Worm (Caenorhabditis elegans) whole organism, L1 larva: ENCODE results near the gene F35C5.12.

Source experiments
- C04F5.9 ChIP-seq: sonication (generic microtip); optimal IDR thresholded peaks from 2 replicates; lab custom pipeline; 2016; ENCODE audit warnings: missing genetic modification characterization, missing compliant biosample characterization
- C16A3.4 ChIP-seq: fragments of 150-350 bp; optimal IDR thresholded peaks from 2 replicates; lab custom pipeline; 2014; ENCODE audit warnings: missing biosample characterization, missing genetic modification characterization
- C34B4.2 ChIP-seq: sonication (generic microtip); optimal IDR thresholded peaks from 2 replicates; lab custom pipeline; 2017; ENCODE audit warnings: mild to moderate bottlenecking, missing genetic modification characterization, missing compliant biosample characterization
- F16B12.6 ChIP-seq: fragments of 150-350 bp; optimal IDR thresholded peaks from 2 replicates; lab custom pipeline; 2014; ENCODE audit warnings: missing biosample characterization, missing genetic modification characterization
- alr-1 ChIP-seq: fragments of 200-800 bp; sonication (Bioruptor generic); optimal IDR thresholded peaks from 2 replicates; lab custom pipeline; 2018; ENCODE audit warnings: borderline replicate concordance, mild to moderate bottlenecking, missing genetic modification characterization, missing compliant biosample characterization
- aly-2 ChIP-seq: fragments of 150-350 bp; optimal IDR thresholded peaks from 2 replicates; lab custom pipeline; 2014; ENCODE audit warnings: missing biosample characterization, missing genetic modification characterization
- ama-1 ChIP-seq: fragments of 150-350 bp; optimal IDR thresholded peaks from 2 replicates; lab custom pipeline; 2014
- blmp-1 ChIP-seq: fragments of 150-350 bp; optimal IDR thresholded peaks from 2 replicates; lab custom pipeline; 2014; ENCODE audit warnings: missing biosample characterization, missing genetic modification characterization
- ceh-8 ChIP-seq: fragments of 200-800 bp; sonication (Bioruptor generic); optimal IDR thresholded peaks from 2 replicates; lab custom pipeline; 2018; ENCODE audit warnings: mild to moderate bottlenecking, missing genetic modification characterization, moderate library complexity, missing compliant biosample characterization
- ceh-90 ChIP-seq: sonication (generic microtip); optimal IDR thresholded peaks from 2 replicates; lab custom pipeline; 2016; ENCODE audit warnings: missing genetic modification characterization, missing compliant biosample characterization
- ces-1 ChIP-seq: fragments of 150-350 bp; optimal IDR thresholded peaks from 2 replicates; lab custom pipeline; 2014; ENCODE audit warnings: missing biosample characterization, missing genetic modification reagents, missing genetic modification characterization
- dpl-1 ChIP-seq, 3 experiments: fragments of 150-350 bp in 2 of 3; sonication (generic microtip) in 1 of 3; optimal IDR thresholded peaks; 2 replicates each; lab custom pipeline; 2014 to 2017; ENCODE audit warnings: missing biosample characterization in 3 of 3, missing genetic modification characterization in 3 of 3, missing genetic modification reagents in 3 of 3
- dsc-1 ChIP-seq: sonication (generic microtip); optimal IDR thresholded peaks from 2 replicates; lab custom pipeline; 2016; ENCODE audit warnings: mild to moderate bottlenecking, missing genetic modification characterization, missing compliant biosample characterization
- efl-1 ChIP-seq, 4 experiments: fragments of 150-350 bp; optimal IDR thresholded peaks in 3 of 4; peaks in 1 of 4; 1 replicate in 1 of 4; 2 replicates in 3 of 4; lab custom pipeline; 2014; ENCODE audit warnings: missing biosample characterization in 2 of 4, missing genetic modification characterization in 2 of 4, missing genetic modification reagents in 2 of 4
- elt-2 ChIP-seq: sonication (generic microtip); optimal IDR thresholded peaks from 2 replicates; lab custom pipeline; 2016; ENCODE audit warnings: missing genetic modification characterization, mild to moderate bottlenecking, inconsistent platforms, missing compliant biosample characterization, missing genetic modification reagents
- elt-3 ChIP-seq, 6 experiments: fragments of 150-350 bp in 1 of 6; sonication (generic microtip); optimal IDR thresholded peaks; 2 replicates each; lab custom pipeline; 2017 to 2018; ENCODE audit warnings: missing biosample characterization in 6 of 6, missing genetic modification characterization in 6 of 6, inconsistent platforms in 1 of 6
- ets-5 ChIP-seq: fragments of 200-800 bp; sonication (Bioruptor generic); IDR thresholded peaks from 2 replicates; pipeline ENCODE4 v1.3.6; 2022; ENCODE audit warnings: missing genetic modification characterization, missing compliant biosample characterization
- fkh-10 ChIP-seq: sonication (generic microtip); optimal IDR thresholded peaks from 2 replicates; lab custom pipeline; 2017; ENCODE audit warnings: missing biosample characterization, missing genetic modification reagents, missing genetic modification characterization
- grh-1 ChIP-seq: fragments of 200-800 bp; sonication (Bioruptor generic); IDR thresholded peaks from 2 replicates; pipeline ENCODE4 v1.3.6; 2022; ENCODE audit warnings: missing genetic modification reagents, missing genetic modification characterization, missing compliant biosample characterization
- hlh-4 ChIP-seq: sonication (generic microtip); optimal IDR thresholded peaks from 2 replicates; lab custom pipeline; 2016; ENCODE audit warnings: mild to moderate bottlenecking, missing genetic modification characterization, missing compliant biosample characterization
- hpl-2 ChIP-seq: fragments of 150-350 bp; optimal IDR thresholded peaks from 2 replicates; lab custom pipeline; 2014; ENCODE audit warnings: missing biosample characterization, missing genetic modification reagents, missing genetic modification characterization
- irx-1 ChIP-seq: sonication (generic microtip); optimal IDR thresholded peaks from 2 replicates; lab custom pipeline; 2016; ENCODE audit warnings: missing genetic modification characterization, missing compliant biosample characterization
- lin-13 ChIP-seq: fragments of 150-350 bp; optimal IDR thresholded peaks from 2 replicates; lab custom pipeline; 2014; ENCODE audit warnings: missing biosample characterization, missing genetic modification reagents, missing genetic modification characterization
- mab-9 ChIP-seq: fragments of 200-800 bp; sonication (Bioruptor generic); IDR thresholded peaks from 2 replicates; pipeline ENCODE4 v1.3.6; 2022; ENCODE audit warnings: missing genetic modification reagents, missing genetic modification characterization, missing compliant biosample characterization
- mdl-1 ChIP-seq, 2 experiments: fragments of 150-350 bp; optimal IDR thresholded peaks; 2 replicates each; lab custom pipeline; 2014 to 2017; ENCODE audit warnings: missing biosample characterization in 2 of 2, missing genetic modification characterization in 2 of 2, inconsistent platforms in 1 of 2
- mef-2 ChIP-seq: fragments of 150-350 bp; optimal IDR thresholded peaks from 2 replicates; lab custom pipeline; 2014; ENCODE audit warnings: missing biosample characterization, missing genetic modification characterization
- mep-1 ChIP-seq: fragments of 150-350 bp; optimal IDR thresholded peaks from 2 replicates; lab custom pipeline; 2014; ENCODE audit warnings: missing biosample characterization, missing genetic modification characterization
- nhr-11 ChIP-seq: fragments of 150-350 bp; optimal IDR thresholded peaks from 2 replicates; lab custom pipeline; 2014; ENCODE audit warnings: missing biosample characterization, missing genetic modification characterization
- nhr-12 ChIP-seq: sonication (generic microtip); optimal IDR thresholded peaks from 2 replicates; lab custom pipeline; 2017; ENCODE audit warnings: missing biosample characterization, missing genetic modification characterization
- nhr-19 ChIP-seq: fragments of 200-800 bp; sonication (Bioruptor generic); conservative IDR thresholded peaks from 2 replicates; pipeline ENCODE4 v1.3.6; 2022; ENCODE audit warnings: missing genetic modification characterization, missing compliant biosample characterization
- nhr-20 ChIP-seq: sonication (generic microtip); optimal IDR thresholded peaks from 2 replicates; lab custom pipeline; 2016; ENCODE audit warnings: mild to moderate bottlenecking, missing genetic modification characterization, missing compliant biosample characterization
- nhr-237 ChIP-seq: fragments of 150-350 bp; optimal IDR thresholded peaks from 2 replicates; lab custom pipeline; 2014; ENCODE audit warnings: missing biosample characterization, missing genetic modification characterization
- nhr-71 ChIP-seq: sonication (generic microtip); optimal IDR thresholded peaks from 2 replicates; lab custom pipeline; 2016; ENCODE audit warnings: mild to moderate bottlenecking, missing genetic modification characterization, moderate library complexity, missing compliant biosample characterization
- nhr-76 ChIP-seq: sonication (generic microtip); optimal IDR thresholded peaks from 2 replicates; lab custom pipeline; 2017; ENCODE audit warnings: missing biosample characterization, missing genetic modification characterization
- nhr-84 ChIP-seq: sonication (generic microtip); optimal IDR thresholded peaks from 2 replicates; lab custom pipeline; 2017; ENCODE audit warnings: missing biosample characterization, missing genetic modification characterization
- nhr-85 ChIP-seq: sonication (generic microtip); peaks from one replicate; lab custom pipeline; 2016; ENCODE audit warnings: missing genetic modification characterization, inconsistent platforms, missing compliant biosample characterization
- nhr-90 ChIP-seq: sonication (generic microtip); optimal IDR thresholded peaks from 2 replicates; lab custom pipeline; 2016; ENCODE audit warnings: mild to moderate bottlenecking, missing genetic modification characterization, missing compliant biosample characterization; ENCODE audit not compliant: poor library complexity
- pag-3 ChIP-seq: sonication (generic microtip); optimal IDR thresholded peaks from 2 replicates; lab custom pipeline; 2017; ENCODE audit warnings: missing genetic modification characterization, mild to moderate bottlenecking, missing compliant biosample characterization, antibody characterized with exemption, borderline replicate concordance; ENCODE audit not compliant: insufficient read depth
- pax-3 ChIP-seq: fragments of 200-800 bp; sonication (Bioruptor generic); optimal IDR thresholded peaks from 2 replicates; lab custom pipeline; 2018; ENCODE audit warnings: mild to moderate bottlenecking, missing genetic modification characterization, moderate library complexity, missing compliant biosample characterization
- snu-23 ChIP-seq: sonication (generic microtip); optimal IDR thresholded peaks from 2 replicates; lab custom pipeline; 2016; ENCODE audit warnings: missing genetic modification characterization, missing compliant biosample characterization
- sptf-1 ChIP-seq: fragments of 150-350 bp; optimal IDR thresholded peaks from 2 replicates; lab custom pipeline; 2014; ENCODE audit warnings: missing biosample characterization, missing genetic modification characterization
- tlp-1 ChIP-seq: fragments of 150-350 bp; optimal IDR thresholded peaks from 2 replicates; lab custom pipeline; 2014; ENCODE audit warnings: missing biosample characterization, missing genetic modification characterization
- unc-30 ChIP-seq: sonication (generic microtip); optimal IDR thresholded peaks from 2 replicates; lab custom pipeline; 2017; ENCODE audit warnings: missing biosample characterization, missing genetic modification characterization
- unc-86 ChIP-seq: sonication (generic microtip); optimal IDR thresholded peaks from 2 replicates; lab custom pipeline; 2016; ENCODE audit warnings: missing genetic modification characterization, missing compliant biosample characterization
- unc-98 ChIP-seq: fragments of 200-800 bp; sonication (Bioruptor generic); IDR thresholded peaks from 2 replicates; pipeline ENCODE4 v1.3.6; 2022; ENCODE audit warnings: missing genetic modification characterization, missing compliant biosample characterization
- xbp-1 ChIP-seq: sonication (generic microtip); optimal IDR thresholded peaks from 2 replicates; lab custom pipeline; 2016; ENCODE audit warnings: missing genetic modification characterization, missing compliant biosample characterization
- zip-4 ChIP-seq: fragments of 200-800 bp; sonication (Bioruptor generic); optimal IDR thresholded peaks from 2 replicates; lab custom pipeline; 2018; ENCODE audit warnings: mild to moderate bottlenecking, missing genetic modification characterization, moderate library complexity, missing compliant biosample characterization
- ztf-11 ChIP-seq, 2 experiments: sonication (generic microtip); optimal IDR thresholded peaks; 2 replicates each; lab custom pipeline; 2016 to 2017; ENCODE audit warnings: missing genetic modification characterization in 2 of 2, missing biosample characterization in 1 of 2, missing compliant biosample characterization in 1 of 2

Gene F35C5.12

ce11 chrII:12960206-12960605, 45.8 kb upstream of the F35C5.12 start:
- TF ChIP-seq ces-1: no peak
- TF ChIP-seq ceh-90: no peak
- TF ChIP-seq nhr-71: no peak
- TF ChIP-seq efl-1 (optimal IDR thresholded peaks at IDR 0.05; lab: Kevin White, UChicago): no peak
- TF ChIP-seq efl-1 (GFP tag; optimal IDR thresholded peaks at IDR 0.05 in 1 of 2; lab: Kevin White, UChicago): no peak
- TF ChIP-seq blmp-1: peak; percentile 70
- no peak for TF ChIP-seq ama-1
- no peak for TF ChIP-seq nhr-85

ce11 chrII:12954670-12955069, 40.3 kb upstream of the F35C5.12 start, which contains the start of the genes Y38F1A.1 and Y38F1A.2:
Gene Y38F1A.1, minus strand, starts transcription at chrII:12954770.
Gene Y38F1A.2, plus strand, starts transcription at chrII:12954958.
- TF ChIP-seq ama-1 (no peak), snu-23 (GFP tag; lab: Kevin White, UChicago) (no peak), efl-1 (optimal IDR thresholded peaks at IDR 0.05; lab: Kevin White, UChicago) (no peak), efl-1 (GFP tag; optimal IDR thresholded peaks at IDR 0.05 in 1 of 2; lab: Kevin White, UChicago) (peak in 1 of 2 experiments; percentile 37), ets-5 (no peak), C34B4.2 (tag; lab: Kevin White, UChicago) (no peak), elt-3 (tag; optimal IDR thresholded peaks at IDR 0.05; lab: Kevin White, UChicago) (no peak)

ce11 chrII:12953297-12953696, 38.9 kb upstream of the F35C5.12 start:
- TF ChIP-seq hpl-2 (GFP tag; lab: Kevin White, UChicago) (no peak), fkh-10 (GFP tag; lab: Kevin White, UChicago) (no peak), mab-9 (no peak), pag-3 (tag; lab: Kevin White, UChicago) (no peak), pax-3 (tag; lab: Kevin White, UChicago) (no peak), nhr-12 (tag; lab: Kevin White, UChicago) (no peak), efl-1 (optimal IDR thresholded peaks at IDR 0.05; lab: Kevin White, UChicago) (peak; percentile 59 to 73), efl-1 (GFP tag; optimal IDR thresholded peaks at IDR 0.05 in 1 of 2; lab: Kevin White, UChicago) (peak in 1 of 2 experiments; percentile 41), nhr-11 (tag; lab: Kevin White, UChicago) (no peak), mep-1 (peak; percentile 47), blmp-1 (peak; percentile 56), hlh-4 (tag; lab: Kevin White, UChicago) (no peak), nhr-84 (no peak), nhr-90 (tag; lab: Kevin White, UChicago) (no peak), zip-4 (GFP tag; lab: Kevin White, UChicago) (no peak), tlp-1 (tag; lab: Kevin White, UChicago) (no peak), elt-3 (tag; optimal IDR thresholded peaks at IDR 0.05; lab: Kevin White, UChicago) (peak in 1 of 6 experiments; percentile 25), unc-30 (tag; lab: Kevin White, UChicago) (no peak), mdl-1 (tag; optimal IDR thresholded peaks at IDR 0.05; lab: Kevin White, UChicago) (peak in 1 of 2 experiments; percentile 48), C34B4.2 (tag; lab: Kevin White, UChicago) (no peak), grh-1 (GFP tag; lab: Robert Waterston, UW) (no peak), C04F5.9 (tag; lab: Kevin White, UChicago) (no peak), F16B12.6 (tag; lab: Kevin White, UChicago) (no peak), lin-13 (no peak), unc-86 (no peak), nhr-237 (tag; lab: Kevin White, UChicago) (no peak), sptf-1 (tag; lab: Kevin White, UChicago) (no peak), ama-1 (no peak), aly-2 (no peak), nhr-76 (tag; lab: Kevin White, UChicago) (no peak), C16A3.4 (tag; lab: Kevin White, UChicago) (peak; percentile 17), unc-98 (GFP tag; lab: Robert Waterston, UW) (no peak), xbp-1 (tag; lab: Kevin White, UChicago) (peak; percentile 80), mef-2 (tag; lab: Kevin White, UChicago) (no peak), elt-2 (no peak), ceh-8 (GFP tag; lab: Kevin White, UChicago) (no peak), irx-1 (no peak), dpl-1 (GFP tag; optimal IDR thresholded peaks at IDR 0.05; lab: Kevin White, UChicago) (peak; percentile 23 to 28 (median 27)), ztf-11 (tag; optimal IDR thresholded peaks at IDR 0.05; lab: Kevin White, UChicago) (no peak), nhr-20 (peak; percentile 16), dsc-1 (tag; lab: Kevin White, UChicago) (peak; percentile 1), alr-1 (tag; lab: Kevin White, UChicago) (no peak), nhr-19 (GFP tag; lab: Robert Waterston, UW) (no peak)
